Fruit fly (Drosophila melanogaster): ENCODE data around the gene Alp13.

Alp13 gene

DNA sequence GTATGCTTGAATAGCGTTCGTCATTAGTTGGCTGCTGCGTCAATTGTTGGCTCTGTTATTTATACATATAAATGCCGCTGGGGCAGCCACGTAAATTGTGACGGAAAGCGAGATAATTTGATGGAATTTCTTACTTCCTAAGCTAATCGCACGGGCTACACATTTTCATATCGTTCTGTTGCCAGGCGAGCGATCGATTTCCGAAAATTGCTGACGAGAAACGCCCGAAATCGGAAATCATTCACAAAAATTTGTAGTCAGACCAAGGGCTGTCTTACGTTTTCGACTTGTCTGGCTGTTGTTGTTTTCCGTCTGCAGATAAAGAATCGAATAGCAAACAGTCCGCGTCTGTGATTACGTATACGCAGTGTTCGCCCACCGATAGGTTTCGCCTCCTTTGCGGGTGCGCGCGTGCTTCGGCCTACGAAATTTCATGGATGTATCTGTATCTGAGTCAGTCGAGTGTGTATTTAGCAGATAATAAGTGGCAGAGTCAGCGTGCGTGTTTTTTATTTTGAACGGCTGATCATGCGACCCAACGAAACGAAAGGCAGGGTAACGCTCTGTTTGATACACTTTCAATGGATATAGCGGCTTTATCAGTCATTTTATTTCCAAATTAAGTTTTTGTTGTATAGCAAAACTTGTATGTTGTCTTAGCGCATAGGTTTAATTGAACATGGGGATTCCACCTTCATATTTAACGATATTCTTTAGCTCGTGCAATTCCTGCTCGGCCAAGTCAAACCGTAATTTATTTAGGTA, 22.5 kb upstream of the Alp13 start:
- no peak for TF ChIP-seq Crg-1 (GFP tag; optimal IDR thresholded peaks at IDR 0.05)
- TF ChIP-seq Mnt (GFP tag; optimal IDR thresholded peaks at IDR 0.05) = peak; percentile 35
- TF ChIP-seq bab1 (GFP tag; optimal IDR thresholded peaks at IDR 0.05) = no peak
- no peak for TF ChIP-seq tj (GFP tag; optimal IDR thresholded peaks at IDR 0.05)
- peak; percentile 26 for TF ChIP-seq CG7045 (GFP tag; optimal IDR thresholded peaks at IDR 0.05)
- no peak for TF ChIP-seq ovo (GFP tag; optimal IDR thresholded peaks at IDR 0.05)
- peak; percentile 70 for TF ChIP-seq cic (GFP tag; optimal IDR thresholded peaks at IDR 0.05)
- peak; percentile 3 for TF ChIP-seq CG33017 (tag; optimal IDR thresholded peaks at IDR 0.05)

DNA sequence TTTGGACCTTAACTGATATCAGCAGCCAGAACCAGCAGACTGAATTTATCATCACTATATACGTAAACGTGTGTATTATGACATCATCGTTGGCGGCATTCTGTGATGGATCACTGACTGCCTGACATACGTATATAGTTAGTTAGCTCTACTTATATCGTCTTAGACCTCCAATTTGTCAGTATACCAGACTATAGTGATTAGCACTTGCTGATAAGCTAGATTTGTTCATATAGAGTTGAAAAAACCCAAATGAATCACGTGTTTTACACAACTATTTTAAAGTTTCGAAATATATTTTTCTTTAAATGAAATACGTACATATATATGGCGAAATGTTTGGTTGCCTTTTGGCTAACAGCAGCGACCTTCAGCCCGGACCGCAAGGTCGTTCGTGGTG, 20.6 kb upstream of the Alp13 start:
- TF ChIP-seq kay (GFP tag; ENCODE audit: borderline replicate concordance) = peak; percentile 90
- TF ChIP-seq CG33017 (tag; optimal IDR thresholded peaks at IDR 0.05) = no peak

DNA sequence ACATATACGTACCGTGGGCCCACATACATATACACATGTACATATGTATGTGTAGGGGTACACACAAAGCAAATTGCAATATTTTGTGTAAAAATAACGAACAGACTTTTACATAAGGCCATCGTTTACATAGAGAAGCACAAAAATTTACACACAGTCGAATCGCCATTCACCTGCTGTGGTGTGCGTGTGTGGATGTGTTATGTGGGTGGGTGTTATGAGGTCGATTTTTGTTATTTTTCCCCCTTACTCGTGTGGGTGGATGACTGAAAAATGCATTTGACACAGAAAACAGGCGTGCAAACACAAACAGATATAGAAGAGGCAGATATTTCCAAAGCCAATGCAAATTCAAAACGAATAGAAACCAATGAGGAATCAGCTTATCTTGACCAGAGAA, 19.9 kb upstream of the Alp13 start:
- TF ChIP-seq pad (GFP tag; optimal IDR thresholded peaks at IDR 0.05) (peak; percentile 4), kay (GFP tag; ENCODE audit: borderline replicate concordance) (peak; percentile 65), Crg-1 (GFP tag; optimal IDR thresholded peaks at IDR 0.05) (no peak), CG14711 (tag; optimal IDR thresholded peaks at IDR 0.05) (no peak), Clk (GFP tag; optimal IDR thresholded peaks at IDR 0.05) (no peak), toe (GFP tag; optimal IDR thresholded peaks at IDR 0.05) (no peak), CG11617 (GFP tag; optimal IDR thresholded peaks at IDR 0.05) (no peak), CG1620 (GFP tag; optimal IDR thresholded peaks at IDR 0.05) (no peak), CG7045 (GFP tag; optimal IDR thresholded peaks at IDR 0.05) (no peak)

DNA sequence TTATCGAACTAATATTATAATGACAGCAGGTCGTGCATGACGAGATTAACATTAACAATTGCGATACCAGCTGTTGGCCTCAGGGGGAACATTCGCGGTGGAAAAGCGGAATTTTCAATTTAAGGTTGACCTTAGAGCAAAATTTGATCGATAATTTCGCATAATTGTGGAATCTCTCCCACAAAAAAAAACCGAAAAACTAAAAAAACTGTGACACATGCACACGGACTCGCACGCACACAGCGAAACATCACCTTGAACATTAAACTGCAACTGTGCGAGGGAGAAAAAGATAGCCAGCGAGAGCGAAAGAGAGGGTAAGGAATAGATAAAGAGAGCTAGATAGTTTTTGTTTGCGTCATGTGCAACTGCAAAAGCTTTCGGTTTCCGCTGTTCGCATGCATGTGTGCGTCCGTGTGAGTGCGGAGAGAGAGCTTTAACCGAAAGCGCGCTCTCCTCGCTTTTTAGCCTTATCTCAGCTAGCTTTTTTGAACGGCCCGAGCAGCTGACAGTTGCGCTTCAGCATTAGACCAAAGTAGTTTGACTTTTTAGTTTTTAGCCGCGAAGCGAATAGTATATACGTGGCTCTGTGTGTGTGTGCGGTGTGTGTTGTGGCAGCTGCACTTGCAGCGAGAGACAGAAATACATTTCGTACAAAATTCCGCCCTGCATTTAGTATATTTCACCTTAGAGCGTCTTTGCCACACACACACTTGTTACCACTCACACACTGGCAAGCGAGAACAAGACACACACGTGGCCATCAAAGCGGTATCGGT, 18.3 kb upstream of the Alp13 start:
- peak; percentile 59 for TF ChIP-seq CG12768 (GFP tag; optimal IDR thresholded peaks at IDR 0.05)
- peak; percentile 57 for TF ChIP-seq tj (GFP tag; optimal IDR thresholded peaks at IDR 0.05)
- TF ChIP-seq CG14711 (tag; optimal IDR thresholded peaks at IDR 0.05) = no peak
- no peak for TF ChIP-seq Clk (GFP tag; optimal IDR thresholded peaks at IDR 0.05)
- TF ChIP-seq kay (GFP tag; ENCODE audit: borderline replicate concordance) = peak; percentile 98
- peak; percentile 52 for TF ChIP-seq CG33017 (tag; optimal IDR thresholded peaks at IDR 0.05)
- no peak for TF ChIP-seq Hr96 (GFP tag; optimal IDR thresholded peaks at IDR 0.05)
- TF ChIP-seq CG11617 (GFP tag; optimal IDR thresholded peaks at IDR 0.05) = peak; percentile 40
- TF ChIP-seq toe (GFP tag; optimal IDR thresholded peaks at IDR 0.05) = no peak
- TF ChIP-seq bab1 (GFP tag; optimal IDR thresholded peaks at IDR 0.05) = no peak
- no peak for TF ChIP-seq CG5204 (GFP tag; optimal IDR thresholded peaks at IDR 0.05)
- TF ChIP-seq CG7101 (tag; optimal IDR thresholded peaks at IDR 0.05) = peak; percentile 49
- no peak for TF ChIP-seq ovo (GFP tag; optimal IDR thresholded peaks at IDR 0.05)
- TF ChIP-seq cnc (optimal IDR thresholded peaks at IDR 0.05) = peak in 1 of 2 experiments; percentile 32
- no peak for TF ChIP-seq pad (GFP tag; optimal IDR thresholded peaks at IDR 0.05)
- TF ChIP-seq cic (GFP tag; optimal IDR thresholded peaks at IDR 0.05) = peak; percentile 85
- peak; percentile 77 for TF ChIP-seq Mnt (GFP tag; optimal IDR thresholded peaks at IDR 0.05)
- TF ChIP-seq CG1620 (GFP tag; optimal IDR thresholded peaks at IDR 0.05) = no peak
- TF ChIP-seq CG7045 (GFP tag; optimal IDR thresholded peaks at IDR 0.05) = peak; percentile 17
- TF ChIP-seq Crg-1 (GFP tag; optimal IDR thresholded peaks at IDR 0.05) = no peak

DNA sequence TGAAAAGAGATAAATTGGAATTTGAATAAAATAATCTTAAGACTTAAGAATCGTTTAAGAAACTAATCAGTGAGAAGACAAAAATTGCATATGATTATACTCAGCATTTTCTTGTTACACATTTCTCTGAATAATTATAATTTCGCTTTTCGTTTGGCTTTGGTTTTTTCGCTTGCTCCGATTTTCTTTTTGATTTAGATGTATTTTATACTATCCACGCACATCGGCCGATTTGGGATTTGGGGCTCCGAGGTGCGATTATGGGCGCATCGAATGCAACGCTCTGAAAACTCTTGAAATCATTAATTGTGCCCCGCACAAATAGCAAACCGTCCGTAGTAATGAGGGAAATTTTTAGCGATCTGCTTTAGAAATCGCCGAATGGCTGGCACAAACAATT, 16.3 kb upstream of the Alp13 start:
- TF ChIP-seq cnc (optimal IDR thresholded peaks at IDR 0.05) (no peak), kay (GFP tag; ENCODE audit: borderline replicate concordance) (peak; percentile 95)

DNA sequence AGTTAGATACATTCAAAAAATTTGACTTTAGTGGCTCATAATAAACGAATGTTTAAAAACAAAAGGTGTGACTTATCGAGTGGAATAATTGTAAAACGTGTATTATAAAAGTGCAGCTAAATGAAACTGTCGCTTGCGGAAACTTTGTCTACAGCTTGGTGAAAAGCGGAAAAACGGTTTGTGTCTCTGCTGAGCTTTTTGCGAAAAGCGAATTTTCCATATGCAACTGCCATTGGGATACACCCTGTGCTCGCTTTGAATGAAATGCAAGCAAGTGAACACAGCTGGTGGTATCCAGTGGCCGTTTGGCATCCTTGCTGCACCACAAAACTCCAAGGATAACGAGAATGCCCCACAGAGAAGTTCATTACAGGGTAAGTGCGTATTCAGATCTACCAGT, 15.7 kb upstream of the Alp13 start:
- TF ChIP-seq pad (GFP tag; optimal IDR thresholded peaks at IDR 0.05) (no peak), cic (GFP tag; optimal IDR thresholded peaks at IDR 0.05) (peak; percentile 42)

DNA sequence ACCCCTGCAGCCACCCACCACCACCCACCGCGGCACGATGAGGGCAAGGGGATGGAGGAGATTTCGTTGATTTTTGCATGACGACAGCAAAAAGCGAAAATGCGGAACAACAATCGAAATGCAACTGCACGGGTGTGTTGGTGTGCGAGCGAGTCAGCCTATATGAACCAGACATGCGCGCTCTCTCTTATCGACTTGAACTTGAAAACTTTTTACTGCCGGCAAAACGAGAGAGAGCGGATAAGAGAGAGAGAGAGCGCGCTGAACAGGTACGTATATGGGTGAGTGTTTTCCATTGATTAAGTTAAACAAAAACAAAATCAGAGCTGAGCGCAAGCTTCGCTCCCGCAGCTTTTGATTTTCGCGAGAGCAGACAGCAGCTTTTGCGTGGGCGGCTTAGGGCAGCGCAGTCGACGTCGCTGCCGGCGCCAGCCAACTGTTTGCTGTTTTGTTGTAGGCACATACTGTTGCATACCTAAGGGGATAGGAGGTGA, 14.0 kb upstream of the Alp13 start:
- TF ChIP-seq CG7101 (tag; optimal IDR thresholded peaks at IDR 0.05) (peak; percentile 12), CG33017 (tag; optimal IDR thresholded peaks at IDR 0.05) (peak; percentile 56), kay (GFP tag; ENCODE audit: borderline replicate concordance) (no peak), CG14711 (tag; optimal IDR thresholded peaks at IDR 0.05) (peak; percentile 22), Mnt (GFP tag; optimal IDR thresholded peaks at IDR 0.05) (peak; percentile 78), Hr96 (GFP tag; optimal IDR thresholded peaks at IDR 0.05) (no peak), cnc (optimal IDR thresholded peaks at IDR 0.05) (peak; percentile 33 to 59), CG5204 (GFP tag; optimal IDR thresholded peaks at IDR 0.05) (no peak), CG1620 (GFP tag; optimal IDR thresholded peaks at IDR 0.05) (no peak), toe (GFP tag; optimal IDR thresholded peaks at IDR 0.05) (no peak), cic (GFP tag; optimal IDR thresholded peaks at IDR 0.05) (peak; percentile 97), tj (GFP tag; optimal IDR thresholded peaks at IDR 0.05) (peak; percentile 99), pad (GFP tag; optimal IDR thresholded peaks at IDR 0.05) (peak; percentile 67), CG12768 (GFP tag; optimal IDR thresholded peaks at IDR 0.05) (peak; percentile 83), Clk (GFP tag; optimal IDR thresholded peaks at IDR 0.05) (peak; percentile 48)

All from whole organism, adult.